Fruit fly (Drosophila melanogaster): ENCODE measurements around the gene Amt.

The Amt gene

dm6 chr3R:15280619-15281334, 31.8 kb upstream of the Amt start (continued):
- TF ChIP-seq lilli (GFP tag; optimal IDR thresholded peaks at IDR 0.05) (peak; percentile 46), CG15514 (GFP tag; optimal IDR thresholded peaks at IDR 0.05) (no peak), fd96Cb (tag; optimal IDR thresholded peaks at IDR 0.05) (peak; percentile 78), Mad (GFP tag; optimal IDR thresholded peaks at IDR 0.05) (peak; percentile 32), Hr51 (GFP tag; optimal IDR thresholded peaks at IDR 0.05) (peak in 1 of 2 experiments; percentile 77), CG1024 (GFP tag; IDR thresholded peaks at IDR 0.05) (peak; percentile 18; the same call in 1 of the 2 replicates), CG16813 (GFP tag; IDR thresholded peaks at IDR 0.05; ENCODE audit: partially characterized antibody) (no peak), tin (GFP tag; optimal IDR thresholded peaks at IDR 0.05) (peak; percentile 71), nau (GFP tag; optimal IDR thresholded peaks at IDR 0.05) (peak; percentile 15), CG1647 (GFP tag; optimal IDR thresholded peaks at IDR 0.05) (no peak), pan (optimal IDR thresholded peaks at IDR 0.05) (no peak), pan (GFP tag; optimal IDR thresholded peaks at IDR 0.05 in 1 of 2, IDR thresholded peaks at IDR 0.05 in 1 of 2) (peak in 1 of 2 experiments; percentile 12), CG2116 (GFP tag; optimal IDR thresholded peaks at IDR 0.05) (peak; percentile 36), Atf6 (GFP tag; IDR thresholded peaks at IDR 0.05) (no peak), row (GFP tag; IDR thresholded peaks at IDR 0.05) (peak; percentile 69), CoRest (tag; optimal IDR thresholded peaks at IDR 0.05) (peak; percentile 88), Lhr (GFP tag; optimal IDR thresholded peaks at IDR 0.05) (peak; percentile 39), cato (GFP tag; optimal IDR thresholded peaks at IDR 0.05; ENCODE audit: borderline replicate concordance) (peak; percentile 56), onecut (GFP tag; IDR thresholded peaks at IDR 0.05) (peak; percentile 11; the same call in 1 of the 2 replicates), CHES-1-like (GFP tag; optimal IDR thresholded peaks at IDR 0.05) (no peak), Awh (GFP tag; IDR thresholded peaks at IDR 0.05) (no peak), CG14014 (GFP tag; IDR thresholded peaks at IDR 0.05) (no peak; the same call in 1 of the 2 replicates), inv (GFP tag; IDR thresholded peaks at IDR 0.05; ENCODE audit: partially characterized antibody) (no peak), trh (GFP tag; optimal IDR thresholded peaks at IDR 0.05) (peak; percentile 41), lbe (GFP tag; optimal IDR thresholded peaks at IDR 0.05) (peak; percentile 42), ttk (GFP tag; IDR thresholded peaks at IDR 0.05) (peak; percentile 63), CG3407 (GFP tag; optimal IDR thresholded peaks at IDR 0.05) (peak; percentile 57), so (GFP tag; IDR thresholded peaks at IDR 0.05) (no peak; the same call in 2 of the 3 replicates), CG18599 (GFP tag; optimal IDR thresholded peaks at IDR 0.05) (peak; percentile 47), ewg (GFP tag; optimal IDR thresholded peaks at IDR 0.05) (peak; percentile 54), CG9215 (GFP tag; IDR thresholded peaks at IDR 0.05) (no peak; the same call in 1 of the 2 replicates), E2f2 (GFP tag; IDR thresholded peaks at IDR 0.05) (peak; percentile 38; the same call in 1 of the 2 replicates), grau (tag; optimal IDR thresholded peaks at IDR 0.05) (peak; percentile 80), CG11723 (GFP tag; optimal IDR thresholded peaks at IDR 0.05) (peak; percentile 47), CG33557 (GFP tag; optimal IDR thresholded peaks at IDR 0.05) (peak; percentile 74), Asciz (GFP tag; optimal IDR thresholded peaks at IDR 0.05) (peak; percentile 59), disco-r (GFP tag; optimal IDR thresholded peaks at IDR 0.05) (no peak), zfh2 (GFP tag; optimal IDR thresholded peaks at IDR 0.05) (peak; percentile 2), hkb (optimal IDR thresholded peaks at IDR 0.05) (no peak), hkb (GFP tag; IDR thresholded peaks at IDR 0.05) (peak; percentile 48), CG32767 (GFP tag; IDR thresholded peaks at IDR 0.05) (peak; percentile 40; the same call in 1 of the 2 replicates), al (GFP tag; IDR thresholded peaks at IDR 0.05) (0 out of 2 replicates have a peak, but pooled peaks have one; percentile 9), Deaf1 (tag; optimal IDR thresholded peaks at IDR 0.05) (peak; percentile 51), caup (GFP tag; optimal IDR thresholded peaks at IDR 0.05; ENCODE audit: severe bottlenecking) (peak; percentile 44), Ets65A (GFP tag) (peak; percentile 73), CG3847 (GFP tag; IDR thresholded peaks at IDR 0.05) (peak; percentile 40; the same call in 1 of the 2 replicates), ac (GFP tag; optimal IDR thresholded peaks at IDR 0.05) (no peak), CG16779 (GFP tag; IDR thresholded peaks at IDR 0.05) (no peak), vfl (GFP tag; optimal IDR thresholded peaks at IDR 0.05) (no peak)

Measured in whole organism, embryonic.